Worm (Caenorhabditis elegans) whole organism, late embryonic: Measurements from ENCODE around the gene K02F3.2.

Experiments used
- ceh-45 ChIP-seq: fragments of 200-800 bp; sonication (Bioruptor generic); IDR thresholded peaks from 2 replicates; pipeline ENCODE4 v1.3.6; 2022; ENCODE audit warnings: missing genetic modification reagents, missing genetic modification characterization, missing compliant biosample characterization
- ceh-48 ChIP-seq: sonication (generic microtip); optimal IDR thresholded peaks from 2 replicates; lab custom pipeline; 2016; ENCODE audit warnings: missing genetic modification characterization, inconsistent platforms, missing compliant biosample characterization
- eyg-1 ChIP-seq: sonication (generic microtip); optimal IDR thresholded peaks from 2 replicates; lab custom pipeline; 2016; ENCODE audit warnings: missing genotype, missing genetic modification characterization, missing compliant biosample characterization
- fkh-10 ChIP-seq: fragments of 150-350 bp; optimal IDR thresholded peaks from 2 replicates; lab custom pipeline; 2014; ENCODE audit warnings: missing biosample characterization, missing genetic modification reagents, missing genetic modification characterization
- hlh-30 ChIP-seq: sonication (generic microtip); optimal IDR thresholded peaks from 2 replicates; lab custom pipeline; 2017; ENCODE audit warnings: antibody characterized with exemption, missing genetic modification characterization, missing compliant biosample characterization; ENCODE audit not compliant: insufficient read depth
- mec-3 ChIP-seq: sonication (generic microtip); optimal IDR thresholded peaks from 2 replicates; lab custom pipeline; 2016; ENCODE audit warnings: borderline replicate concordance, missing genetic modification characterization, missing compliant biosample characterization
- odd-2 ChIP-seq: sonication (generic microtip); optimal IDR thresholded peaks from 2 replicates; lab custom pipeline; 2017; ENCODE audit warnings: antibody characterized with exemption, mild to moderate bottlenecking, missing genetic modification characterization, missing compliant biosample characterization
- pha-2 ChIP-seq: sonication (generic microtip); optimal IDR thresholded peaks from 2 replicates; lab custom pipeline; 2017; ENCODE audit warnings: mild to moderate bottlenecking, missing genetic modification characterization, missing compliant biosample characterization

DNA sequence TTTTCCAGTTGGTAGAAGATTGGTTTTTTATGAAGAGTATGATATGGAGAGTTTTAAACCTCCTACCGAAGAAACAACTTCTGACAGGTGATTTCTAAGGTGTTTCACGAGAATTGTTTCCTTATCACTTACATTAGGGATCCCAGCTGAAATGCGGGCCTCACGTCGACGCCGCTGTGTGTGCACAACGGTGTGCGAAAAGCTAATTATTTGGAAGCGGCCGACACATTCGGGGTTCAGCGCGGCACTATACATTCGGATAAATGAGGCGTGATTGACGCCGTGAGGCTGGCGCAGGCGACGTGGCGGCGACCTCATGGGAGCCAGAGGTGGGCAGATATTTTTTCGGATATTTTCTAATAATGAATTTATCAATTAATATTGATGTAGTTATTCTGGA is 26.3 kb upstream of the K02F3.2 start:
- TF ChIP-seq pha-2 (no peak), mec-3 (tag; lab: Kevin White, UChicago) (no peak), ceh-48 (tag; lab: Kevin White, UChicago) (no peak), ceh-45 (GFP tag; lab: Robert Waterston, UW) (no peak), fkh-10 (GFP tag; lab: Kevin White, UChicago) (no peak), odd-2 (no peak), eyg-1 (tag; lab: Kevin White, UChicago) (no peak), hlh-30 (tag; lab: Kevin White, UChicago) (no peak)
